Worm (Caenorhabditis elegans) whole organism, late embryonic: Measurements from ENCODE around the gene oma-1.

Experiments used
- Y22D7AL.16 ChIP-seq: sonication (generic microtip); optimal IDR thresholded peaks from 2 replicates; lab custom pipeline; 2016; ENCODE audit warnings: missing genetic modification characterization, missing compliant biosample characterization
- ama-1 ChIP-seq: fragments of 150-350 bp; optimal IDR thresholded peaks from 2 replicates; lab custom pipeline; 2014
- ceh-9 ChIP-seq: sonication (generic microtip); optimal IDR thresholded peaks from 2 replicates; lab custom pipeline; 2016; ENCODE audit warnings: mild to moderate bottlenecking, missing genetic modification characterization, inconsistent platforms, missing compliant biosample characterization
- elt-2 ChIP-seq: sonication (generic microtip); optimal IDR thresholded peaks from 2 replicates; lab custom pipeline; 2016; ENCODE audit warnings: missing genetic modification reagents, missing genetic modification characterization, missing compliant biosample characterization
- elt-4 ChIP-seq: sonication (generic microtip); optimal IDR thresholded peaks from 2 replicates; lab custom pipeline; 2016; ENCODE audit warnings: missing genetic modification characterization, missing compliant biosample characterization
- ets-4 ChIP-seq: sonication (generic microtip); optimal IDR thresholded peaks from 2 replicates; lab custom pipeline; 2016; ENCODE audit warnings: missing genetic modification characterization, missing compliant biosample characterization
- hlh-13 ChIP-seq: fragments of 200-800 bp; sonication (Bioruptor generic); optimal IDR thresholded peaks from 2 replicates; lab custom pipeline; 2018; ENCODE audit warnings: mild to moderate bottlenecking, missing genetic modification characterization, missing compliant biosample characterization
- hlh-8 ChIP-seq: sonication (generic microtip); optimal IDR thresholded peaks from 2 replicates; lab custom pipeline; 2016; ENCODE audit warnings: missing genotype, missing genetic modification characterization, missing compliant biosample characterization
- nfya-1 ChIP-seq: sonication (generic microtip); optimal IDR thresholded peaks from 2 replicates; lab custom pipeline; 2017; ENCODE audit warnings: missing genetic modification characterization, mild to moderate bottlenecking, missing compliant biosample characterization, antibody characterized with exemption, moderate library complexity
- pha-2 ChIP-seq: sonication (generic microtip); optimal IDR thresholded peaks from 2 replicates; lab custom pipeline; 2017; ENCODE audit warnings: mild to moderate bottlenecking, missing genetic modification characterization, missing compliant biosample characterization
- pha-4 ChIP-seq: fragments of 150-350 bp; optimal IDR thresholded peaks from 2 replicates; lab custom pipeline; 2018; ENCODE audit warnings: missing biosample characterization, missing genetic modification reagents, missing genetic modification characterization
- rnt-1 ChIP-seq: sonication (generic microtip); optimal IDR thresholded peaks from 2 replicates; lab custom pipeline; 2016; ENCODE audit warnings: missing genetic modification characterization, missing compliant biosample characterization
- syd-9 ChIP-seq: sonication (generic microtip); optimal IDR thresholded peaks from 2 replicates; lab custom pipeline; 2016; ENCODE audit warnings: mild to moderate bottlenecking, missing genetic modification characterization, moderate library complexity, missing compliant biosample characterization
- tbx-2 ChIP-seq: sonication (generic microtip); optimal IDR thresholded peaks from 2 replicates; lab custom pipeline; 2016; ENCODE audit warnings: missing genetic modification characterization, missing compliant biosample characterization

DNA sequence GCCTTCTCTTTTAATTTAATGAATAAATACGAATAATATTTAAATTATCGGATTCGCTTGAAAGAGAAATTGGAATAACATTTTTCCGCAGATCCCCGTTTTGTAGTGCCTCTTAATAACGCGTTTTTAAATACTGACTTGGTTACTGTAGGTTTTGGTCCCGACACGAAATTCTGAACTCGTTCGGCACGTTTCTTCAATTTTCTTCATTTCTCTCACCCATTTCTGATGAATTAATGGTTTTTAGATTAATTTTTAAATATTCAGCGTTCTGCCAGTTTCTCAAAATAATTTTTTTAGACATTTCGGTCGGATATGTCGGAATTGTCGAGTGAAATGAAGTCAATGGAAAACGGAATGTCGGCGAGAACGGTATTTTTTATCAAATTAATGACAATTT is 12.6 kb downstream of the oma-1 start, which contains the start of gene C27B7.5:
- TF ChIP-seq pha-4 (tag; lab: Kevin White, UChicago) (no peak), tbx-2 (tag; lab: Kevin White, UChicago) (no peak), elt-2 (tag; lab: Kevin White, UChicago) (no peak), hlh-8 (no peak), ama-1 (lab: Kevin White, UChicago) (no peak), Y22D7AL.16 (tag; lab: Kevin White, UChicago) (no peak), ets-4 (no peak), syd-9 (no peak), rnt-1 (tag; lab: Kevin White, UChicago) (no peak), hlh-13 (GFP tag; lab: Kevin White, UChicago) (no peak), ceh-9 (tag; lab: Kevin White, UChicago) (no peak), pha-2 (tag; lab: Kevin White, UChicago) (no peak), nfya-1 (no peak), elt-4 (tag; lab: Kevin White, UChicago) (no peak)
